Worm (Caenorhabditis elegans) whole organism, late embryonic: Measurements from ENCODE around the gene str-118.
"Not testable (repeated sequence)": the region's sequence is repeated elsewhere in the genome, so short reads cannot be mapped to it uniquely, and the experiment has no call there.

ENCODE experiments used
- ceh-2 ChIP-seq: sonication (generic microtip); optimal IDR thresholded peaks from 2 replicates; lab custom pipeline; 2016; ENCODE audit warnings: missing genotype, missing genetic modification characterization, missing compliant biosample characterization
- lim-6 ChIP-seq: sonication (generic microtip); optimal IDR thresholded peaks from 2 replicates; lab custom pipeline; 2016; ENCODE audit warnings: missing genetic modification characterization, missing compliant biosample characterization
- pha-4 ChIP-seq: fragments of 150-350 bp; optimal IDR thresholded peaks from 2 replicates; lab custom pipeline; 2018; ENCODE audit warnings: missing biosample characterization, missing genetic modification reagents, missing genetic modification characterization

DNA sequence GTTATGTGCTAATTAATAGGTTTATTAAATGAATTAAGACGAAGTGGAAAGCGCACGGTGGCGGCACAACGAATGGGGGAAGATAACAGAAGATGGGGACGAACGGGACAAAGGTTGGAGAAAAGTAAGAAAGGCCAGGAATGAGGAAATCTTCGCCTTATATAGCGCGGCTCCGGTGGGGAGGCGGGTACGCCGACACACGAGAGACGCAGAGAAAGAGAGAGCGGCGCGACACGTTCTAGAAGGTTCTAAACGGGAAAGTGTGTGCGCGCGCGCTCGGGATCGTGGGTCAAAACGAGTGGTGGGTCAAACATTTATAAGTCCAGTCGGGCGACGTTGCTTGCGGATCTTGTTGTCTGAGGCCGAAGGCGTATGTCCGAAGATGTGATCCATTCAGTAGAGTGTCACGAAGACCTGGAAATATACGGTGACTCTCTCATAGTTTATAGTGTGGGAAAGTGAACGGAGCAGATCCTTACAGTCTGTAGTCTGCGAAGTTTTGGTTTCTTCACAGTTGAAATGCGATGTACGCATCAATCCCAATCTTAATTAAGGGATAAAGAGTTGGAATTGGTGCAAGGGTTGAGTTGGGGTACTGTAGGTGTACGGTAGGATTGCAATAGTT is 2.7 kb upstream of the str-118 start:
- not testable (repeated sequence) for TF ChIP-seq pha-4; ceh-2 (tag; lab: Kevin White, UChicago); lim-6 (tag; lab: Kevin White, UChicago)
